Fruit fly (Drosophila melanogaster) whole organism, embryonic: ENCODE results near the gene CG42449.

Experiments
- Aef1 ChIP-seq: fragments of 200-800 bp; sonication (Bioruptor generic); IDR thresholded peaks from 3 replicates; pipeline ENCODE4 v1.3.6; 2022; ENCODE audit warnings: missing biosample characterization, missing genetic modification characterization
- Atf-2 ChIP-seq: fragments of 200-800 bp; sonication (Bioruptor generic); optimal IDR thresholded peaks from 2 replicates; lab custom pipeline; 2016; ENCODE audit warnings: missing biosample characterization, missing genetic modification characterization
- Atf3 ChIP-seq: fragments of 200-800 bp; sonication (Bioruptor generic); optimal IDR thresholded peaks from 3 replicates; lab custom pipeline; 2016; ENCODE audit warnings: missing biosample characterization, missing genetic modification characterization
- CG1024 ChIP-seq: fragments of 200-800 bp; sonication (Bioruptor generic); IDR thresholded peaks from 2 replicates; pipeline ENCODE4 v1.3.6; 2022; ENCODE audit warnings: missing biosample characterization, missing genetic modification characterization
- CG10431 ChIP-seq: fragments of 200-800 bp; sonication (Bioruptor generic); optimal IDR thresholded peaks from 3 replicates; lab custom pipeline; 2018; ENCODE audit warnings: missing biosample characterization, mild to moderate bottlenecking, missing genetic modification characterization
- CG10979 ChIP-seq: fragments of 200-800 bp; sonication (Bioruptor generic); optimal IDR thresholded peaks from 2 replicates; lab custom pipeline; 2018; ENCODE audit warnings: missing biosample characterization, mild to moderate bottlenecking, missing genetic modification characterization, moderate library complexity
- CG11093 ChIP-seq: fragments of 200-800 bp; sonication (Bioruptor generic); IDR thresholded peaks from 3 replicates; pipeline ENCODE4 v1.3.6; 2022; ENCODE audit warnings: missing biosample characterization, missing genetic modification characterization
- CG11696 ChIP-seq: fragments of 200-800 bp; sonication (Bioruptor generic); IDR thresholded peaks from 2 replicates; pipeline ENCODE4 v1.3.6; 2022; ENCODE audit warnings: missing biosample characterization, missing genetic modification characterization
- CG12744 ChIP-seq: fragments of 200-800 bp; sonication (Bioruptor generic); optimal IDR thresholded peaks from 2 replicates; lab custom pipeline; 2016; ENCODE audit warnings: missing biosample characterization, missing genetic modification characterization
- CG1603 ChIP-seq: fragments of 200-800 bp; sonication (Bioruptor generic); optimal IDR thresholded peaks from 2 replicates; lab custom pipeline; 2019; ENCODE audit warnings: missing biosample characterization, mild to moderate bottlenecking, missing genetic modification characterization, moderate library complexity
- CG16779 ChIP-seq: fragments of 200-800 bp; sonication (Bioruptor generic); IDR thresholded peaks from 2 replicates; pipeline ENCODE4 v1.3.6; 2022; ENCODE audit warnings: missing biosample characterization, missing genetic modification characterization
- CG17385 ChIP-seq: fragments of 200-800 bp; sonication (Bioruptor generic); optimal IDR thresholded peaks from 3 replicates; lab custom pipeline; 2018; ENCODE audit warnings: missing biosample characterization, mild to moderate bottlenecking, missing genetic modification characterization
- CG2202 ChIP-seq: fragments of 200-800 bp; sonication (Bioruptor generic); optimal IDR thresholded peaks from 2 replicates; lab custom pipeline; 2018; ENCODE audit warnings: missing biosample characterization, mild to moderate bottlenecking, missing genetic modification characterization
- CG2712 ChIP-seq: fragments of 200-800 bp; optimal IDR thresholded peaks from 3 replicates; lab custom pipeline; 2019; ENCODE audit warnings: missing biosample characterization, mild to moderate bottlenecking, missing genetic modification characterization, moderate library complexity
- CG31441 ChIP-seq: fragments of 200-800 bp; sonication (Bioruptor generic); IDR thresholded peaks from 2 replicates; pipeline ENCODE4 v1.3.6; 2022; ENCODE audit warnings: missing biosample characterization, missing genetic modification characterization
- CG32532 ChIP-seq: fragments of 200-800 bp; sonication (Bioruptor generic); IDR thresholded peaks from 2 replicates; pipeline ENCODE4 v1.3.6; 2022; ENCODE audit warnings: missing biosample characterization, missing genetic modification characterization
- CG32772 ChIP-seq: fragments of 200-800 bp; sonication (Bioruptor generic); IDR thresholded peaks from 2 replicates; pipeline ENCODE4 v1.3.6; 2022; ENCODE audit warnings: missing biosample characterization, missing genetic modification characterization
- CG33557 ChIP-seq: fragments of 200-800 bp; sonication (Bioruptor generic); optimal IDR thresholded peaks from 2 replicates; lab custom pipeline; 2019; ENCODE audit warnings: missing biosample characterization, mild to moderate bottlenecking, missing genetic modification characterization, moderate library complexity
- CG3847 ChIP-seq: fragments of 200-800 bp; sonication (Bioruptor generic); IDR thresholded peaks from 2 replicates; pipeline ENCODE4 v1.3.6; 2022; ENCODE audit warnings: missing biosample characterization, missing genetic modification characterization
- CG7987 ChIP-seq: fragments of 200-800 bp; sonication (Bioruptor generic); optimal IDR thresholded peaks from 2 replicates; lab custom pipeline; 2018; ENCODE audit warnings: missing biosample characterization, mild to moderate bottlenecking, missing genetic modification characterization, moderate library complexity
- CG8290 ChIP-seq, 3 experiments: fragments of 200-800 bp; sonication (Bioruptor generic); optimal IDR thresholded peaks; 2 replicates each; lab custom pipeline; 2016 to 2019; ENCODE audit warnings: missing biosample characterization in 3 of 3, missing genetic modification characterization in 3 of 3, mild to moderate bottlenecking in 2 of 3, moderate library complexity in 1 of 3
- CG9609 ChIP-seq: fragments of 200-800 bp; sonication (Bioruptor generic); optimal IDR thresholded peaks from 3 replicates; lab custom pipeline; 2016; ENCODE audit warnings: missing biosample characterization, missing genetic modification characterization
- Dip3 ChIP-seq: fragments of 200-800 bp; sonication (Bioruptor generic); optimal IDR thresholded peaks from 3 replicates; lab custom pipeline; 2016; ENCODE audit warnings: missing biosample characterization, missing genetic modification characterization
- E2f2 ChIP-seq: fragments of 200-800 bp; sonication (Bioruptor generic); IDR thresholded peaks from 2 replicates; pipeline ENCODE4 v1.3.6; 2022; ENCODE audit warnings: missing biosample characterization, missing genetic modification characterization
- Fer3 ChIP-seq: fragments of 200-800 bp; sonication (Bioruptor generic); optimal IDR thresholded peaks from 2 replicates; lab custom pipeline; 2018; ENCODE audit warnings: missing biosample characterization, mild to moderate bottlenecking, missing genetic modification characterization, moderate library complexity
- Hr39 ChIP-seq: fragments of >200 bp; optimal IDR thresholded peaks from 2 replicates; lab custom pipeline; 2017
- Hr78 ChIP-seq, 2 experiments: fragments of 200-800 bp in 1 of 2; fragments of >200 bp in 1 of 2; sonication (Bioruptor generic) in 1 of 2; optimal IDR thresholded peaks; 2 replicates each; lab custom pipeline; 2017 to 2019; ENCODE audit warnings: missing biosample characterization in 2 of 2, missing genetic modification characterization in 2 of 2, mild to moderate bottlenecking in 1 of 2, moderate library complexity in 1 of 2
- Rx ChIP-seq: fragments of 200-800 bp; sonication (Bioruptor generic); IDR thresholded peaks from 2 replicates; pipeline ENCODE4 v1.3.6; 2022; ENCODE audit warnings: missing biosample characterization, missing genetic modification characterization
- Sox102F ChIP-seq: fragments of 200-800 bp; sonication (Bioruptor generic); optimal IDR thresholded peaks from 2 replicates; lab custom pipeline; 2018; ENCODE audit warnings: missing biosample characterization, mild to moderate bottlenecking, missing genetic modification characterization, moderate library complexity
- Tbp ChIP-seq: fragments of >200 bp; optimal IDR thresholded peaks from 2 replicates; lab custom pipeline; 2018; ENCODE audit warnings: missing biosample characterization, missing genetic modification characterization
- Vsx1 ChIP-seq: fragments of 200-800 bp; sonication (Bioruptor generic); optimal IDR thresholded peaks from 2 replicates; lab custom pipeline; 2017; ENCODE audit warnings: missing biosample characterization, mild to moderate bottlenecking, missing genetic modification characterization, missing genetic modification reagents
- bab2 ChIP-seq: fragments of 200-800 bp; sonication (Bioruptor generic); optimal IDR thresholded peaks from 2 replicates; lab custom pipeline; 2016; ENCODE audit warnings: missing biosample characterization, missing genetic modification characterization
- br ChIP-seq: fragments of >200 bp; optimal IDR thresholded peaks from 2 replicates; lab custom pipeline; 2017
- btn ChIP-seq: fragments of 200-800 bp; sonication (Bioruptor generic); optimal IDR thresholded peaks from 2 replicates; lab custom pipeline; 2016; ENCODE audit warnings: missing biosample characterization, missing genetic modification characterization
- cato ChIP-seq: fragments of 200-800 bp; sonication (Bioruptor generic); optimal IDR thresholded peaks from 2 replicates; lab custom pipeline; 2016; ENCODE audit warnings: missing biosample characterization, missing genetic modification characterization, borderline replicate concordance
- crp ChIP-seq, 2 experiments: fragments of 200-800 bp; sonication (Bioruptor generic); optimal IDR thresholded peaks; 2 replicates in 1 of 2; 3 replicates in 1 of 2; lab custom pipeline; 2017; ENCODE audit warnings: missing biosample characterization in 2 of 2, missing genetic modification characterization in 2 of 2, mild to moderate bottlenecking in 1 of 2, moderate library complexity in 1 of 2
- dati ChIP-seq: fragments of 200-800 bp; sonication (Bioruptor generic); IDR thresholded peaks from 2 replicates; pipeline ENCODE4 v1.3.6; 2022; ENCODE audit warnings: missing biosample characterization, missing genetic modification characterization
- gt ChIP-seq: fragments of 200-800 bp; sonication (Bioruptor generic); IDR thresholded peaks from 2 replicates; pipeline ENCODE4 v1.3.6; 2022; ENCODE audit warnings: missing biosample characterization, missing genetic modification characterization
- h ChIP-seq: fragments of >200 bp; optimal IDR thresholded peaks from 2 replicates; lab custom pipeline; 2017
- insv ChIP-seq, 2 experiments: fragments of 200-800 bp; sonication (Bioruptor generic); optimal IDR thresholded peaks; 3 replicates each; lab custom pipeline; 2016 to 2018; ENCODE audit warnings: missing biosample characterization in 2 of 2, missing genetic modification characterization in 2 of 2
- lola ChIP-seq, 3 experiments: fragments of >200 bp in 2 of 3; fragments of 200-800 bp in 1 of 3; sonication (Bioruptor generic) in 1 of 3; optimal IDR thresholded peaks; 2 replicates each; lab custom pipeline; 2017 to 2019; ENCODE audit warnings: missing biosample characterization in 3 of 3, missing genetic modification characterization in 3 of 3, mild to moderate bottlenecking in 1 of 3, moderate library complexity in 1 of 3
- mirr ChIP-seq: fragments of 200-800 bp; sonication (Bioruptor generic); optimal IDR thresholded peaks from 3 replicates; lab custom pipeline; 2018; ENCODE audit warnings: missing biosample characterization, mild to moderate bottlenecking, missing genetic modification characterization
- oc ChIP-seq: fragments of 200-800 bp; sonication (Bioruptor generic); optimal IDR thresholded peaks from 2 replicates; lab custom pipeline; 2018; ENCODE audit warnings: missing biosample characterization, mild to moderate bottlenecking, missing genetic modification characterization, moderate library complexity
- pnt ChIP-seq: fragments of 200-800 bp; sonication (Bioruptor generic); optimal IDR thresholded peaks from 3 replicates; lab custom pipeline; 2016; ENCODE audit warnings: missing biosample characterization, missing genetic modification characterization
- ranshi ChIP-seq: fragments of 200-800 bp; sonication (Bioruptor generic); IDR thresholded peaks from 2 replicates; pipeline ENCODE4 v1.3.6; 2022; ENCODE audit warnings: missing biosample characterization, missing genetic modification characterization
- sd ChIP-seq: fragments of 200-800 bp; sonication (Bioruptor generic); optimal IDR thresholded peaks from 3 replicates; lab custom pipeline; 2018; ENCODE audit warnings: missing biosample characterization, mild to moderate bottlenecking, missing genetic modification characterization, moderate library complexity
- seq ChIP-seq: fragments of 200-800 bp; sonication (Bioruptor generic); IDR thresholded peaks from 2 replicates; pipeline ENCODE4 v1.3.6; 2022; ENCODE audit warnings: missing biosample characterization, missing genetic modification characterization
- tap ChIP-seq: fragments of 200-800 bp; optimal IDR thresholded peaks from 3 replicates; lab custom pipeline; 2019; ENCODE audit warnings: missing biosample characterization, mild to moderate bottlenecking, missing genetic modification characterization, moderate library complexity
- tin ChIP-seq: fragments of 200-800 bp; sonication (Bioruptor generic); optimal IDR thresholded peaks from 3 replicates; lab custom pipeline; 2016; ENCODE audit warnings: missing biosample characterization, missing genetic modification characterization
- tup ChIP-seq: fragments of 200-800 bp; sonication (Bioruptor generic); optimal IDR thresholded peaks from 2 replicates; lab custom pipeline; 2016; ENCODE audit warnings: missing biosample characterization, mild to moderate bottlenecking, missing genetic modification characterization, moderate library complexity
- zen2 ChIP-seq: fragments of 200-800 bp; sonication (Bioruptor generic); IDR thresholded peaks from 3 replicates; pipeline ENCODE4 v1.3.6; 2022; ENCODE audit warnings: missing biosample characterization, missing genetic modification characterization; ENCODE audit not compliant: partially characterized antibody

Gene CG42449

DNA sequence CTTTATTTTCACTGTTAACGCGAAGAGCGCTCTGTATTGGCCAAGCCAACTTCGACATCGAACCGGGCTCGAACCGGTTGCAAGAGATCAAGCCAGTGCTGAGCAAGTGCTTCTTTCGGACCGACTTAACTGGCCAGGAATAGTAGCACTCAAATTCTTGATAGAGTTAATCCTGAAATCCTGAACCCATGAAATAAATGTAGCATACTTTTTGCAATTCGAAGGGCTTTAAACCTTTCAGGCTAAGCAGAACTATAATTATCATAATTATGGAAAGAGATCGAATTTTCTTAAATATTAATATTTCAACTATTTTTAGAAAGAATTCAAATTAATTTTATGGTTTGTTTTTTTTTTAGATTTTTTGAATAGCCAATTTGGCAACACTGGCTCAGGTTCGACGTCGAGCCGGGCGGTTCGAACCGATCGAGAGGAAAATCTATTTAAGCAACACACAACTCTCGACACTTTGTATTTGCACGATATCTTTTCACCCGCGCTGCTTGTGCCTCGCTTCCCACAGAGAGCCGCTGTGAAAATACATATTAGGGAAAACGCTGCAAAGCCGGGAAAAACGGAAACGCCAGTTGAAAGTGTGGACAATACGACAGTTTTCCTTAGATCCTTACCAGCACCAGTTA lies 15.2 kb downstream of the CG42449 start, which contains the start of gene AdamTS-B (continued):
- TF ChIP-seq lola (GFP tag; optimal IDR thresholded peaks at IDR 0.05; lab: Kevin White, UChicago), result peak in 1 of 3 experiments; percentile 62
- no peak for TF ChIP-seq oc (tag; lab: Kevin White, UChicago)
- TF ChIP-seq Vsx1 (GFP tag; lab: Kevin White, UChicago), result no peak
- no peak for TF ChIP-seq CG11093 (GFP tag; lab: Robert Waterston, UW)
- peak; percentile 38 for TF ChIP-seq Sox102F (GFP tag; lab: Kevin White, UChicago)
- TF ChIP-seq CG2202 (tag; lab: Kevin White, UChicago), result peak; percentile 3
- TF ChIP-seq Atf-2 (GFP tag; lab: Kevin White, UChicago), result no peak
- TF ChIP-seq br (lab: Kevin White, UChicago), result no peak
- TF ChIP-seq gt (GFP tag; lab: Robert Waterston, UW), result no peak
- no peak for TF ChIP-seq cato (GFP tag; lab: Kevin White, UChicago)
- TF ChIP-seq btn, result no peak
- TF ChIP-seq CG3847, result peak; percentile 35; the same call in 1 of the 2 replicates
- no peak for TF ChIP-seq CG11696 (GFP tag; lab: Robert Waterston, UW)
- TF ChIP-seq CG12744 (GFP tag; lab: Kevin White, UChicago), result no peak
- no peak for TF ChIP-seq CG10431 (GFP tag; lab: Kevin White, UChicago)
- TF ChIP-seq CG1603 (tag; lab: Kevin White, UChicago), result no peak
- TF ChIP-seq CG32772, result no peak
- no peak for TF ChIP-seq crp (GFP tag; optimal IDR thresholded peaks at IDR 0.05; lab: Kevin White, UChicago)
- TF ChIP-seq insv (GFP tag; optimal IDR thresholded peaks at IDR 0.05; lab: Kevin White, UChicago), result no peak
- no peak for TF ChIP-seq Rx
- TF ChIP-seq tin (GFP tag; lab: Kevin White, UChicago), result peak; percentile 16
- peak; percentile 67 for TF ChIP-seq CG31441 (GFP tag; lab: Robert Waterston, UW)
- TF ChIP-seq sd (tag; lab: Kevin White, UChicago), result no peak
- no peak for TF ChIP-seq CG1024 (GFP tag; lab: Robert Waterston, UW)
- TF ChIP-seq zen2 (GFP tag; lab: Robert Waterston, UW), result no peak
- TF ChIP-seq CG10979 (tag; lab: Kevin White, UChicago), result peak; percentile 57
- peak; percentile 34; the same call in 1 of the 2 replicates for TF ChIP-seq seq
- TF ChIP-seq Hr78 (GFP tag; optimal IDR thresholded peaks at IDR 0.05; lab: Kevin White, UChicago), result no peak
- TF ChIP-seq E2f2, result peak; percentile 39; the same call in 1 of the 2 replicates
- TF ChIP-seq CG8290 (GFP tag; optimal IDR thresholded peaks at IDR 0.05; lab: Kevin White, UChicago), result peak; percentile 47
- no peak for TF ChIP-seq CG8290 (tag; optimal IDR thresholded peaks at IDR 0.05; lab: Kevin White, UChicago)
- TF ChIP-seq tap (tag; lab: Kevin White, UChicago), result no peak
- no peak for TF ChIP-seq CG7987 (GFP tag; lab: Kevin White, UChicago)
- TF ChIP-seq Aef1 (GFP tag; lab: Robert Waterston, UW), result no peak
- TF ChIP-seq Atf3, result no peak
- TF ChIP-seq CG33557, result peak; percentile 39
- no peak for TF ChIP-seq bab2 (GFP tag; lab: Kevin White, UChicago)
- no peak for TF ChIP-seq mirr (GFP tag; lab: Kevin White, UChicago)
- no peak for TF ChIP-seq dati (GFP tag; lab: Robert Waterston, UW)
- no peak for TF ChIP-seq Hr39 (lab: Kevin White, UChicago)
- TF ChIP-seq ranshi (GFP tag; lab: Robert Waterston, UW), result no peak
- no peak for TF ChIP-seq tup (GFP tag; lab: Kevin White, UChicago)
- peak; percentile 18 for TF ChIP-seq Fer3 (tag; lab: Kevin White, UChicago)
- no peak for TF ChIP-seq Dip3 (GFP tag; lab: Kevin White, UChicago)
- peak; percentile 42 for TF ChIP-seq CG17385 (GFP tag; lab: Kevin White, UChicago)
- TF ChIP-seq CG32532 (GFP tag; lab: Robert Waterston, UW), result peak; percentile 45; the same call in 1 of the 2 replicates
- no peak for TF ChIP-seq CG9609 (GFP tag; lab: Kevin White, UChicago)
- no peak for TF ChIP-seq CG16779 (GFP tag; lab: Robert Waterston, UW)
- TF ChIP-seq pnt (GFP tag; lab: Kevin White, UChicago), result no peak
- TF ChIP-seq h (lab: Kevin White, UChicago), result no peak
- peak; percentile 42 for TF ChIP-seq CG2712 (tag; lab: Kevin White, UChicago)
- no peak for TF ChIP-seq Tbp (GFP tag; lab: Kevin White, UChicago)
